Fruit fly (Drosophila melanogaster) whole organism, embryonic: ENCODE measurements around the gene lqfR.

Experiments used
- B-H1 ChIP-seq: fragments of 200-800 bp; sonication (Bioruptor generic); IDR thresholded peaks from 3 replicates; pipeline ENCODE4 v1.3.6; 2022; ENCODE audit warnings: missing biosample characterization, missing genetic modification characterization
- B-H2 ChIP-seq: fragments of 200-800 bp; sonication (Bioruptor generic); optimal IDR thresholded peaks from 2 replicates; lab custom pipeline; 2018; ENCODE audit warnings: missing biosample characterization, mild to moderate bottlenecking, missing genetic modification characterization
- CG10462 ChIP-seq: fragments of 200-800 bp; sonication (Bioruptor generic); optimal IDR thresholded peaks from 2 replicates; lab custom pipeline; 2016; ENCODE audit warnings: missing biosample characterization, missing genetic modification characterization
- CG10979 ChIP-seq: fragments of 200-800 bp; sonication (Bioruptor generic); optimal IDR thresholded peaks from 2 replicates; lab custom pipeline; 2018; ENCODE audit warnings: missing biosample characterization, mild to moderate bottlenecking, missing genetic modification characterization, moderate library complexity
- CG11093 ChIP-seq: fragments of 200-800 bp; sonication (Bioruptor generic); IDR thresholded peaks from 3 replicates; pipeline ENCODE4 v1.3.6; 2022; ENCODE audit warnings: missing biosample characterization, missing genetic modification characterization
- CG12104 ChIP-seq: fragments of 200-800 bp; sonication (Bioruptor generic); optimal IDR thresholded peaks from 3 replicates; lab custom pipeline; 2016; ENCODE audit warnings: missing biosample characterization, missing genetic modification characterization
- CG14667 ChIP-seq: fragments of 200-800 bp; sonication (Bioruptor generic); IDR thresholded peaks from 2 replicates; pipeline ENCODE4 v1.3.6; 2022; ENCODE audit warnings: missing biosample characterization, missing genetic modification characterization
- CG1603 ChIP-seq: fragments of 200-800 bp; sonication (Bioruptor generic); optimal IDR thresholded peaks from 2 replicates; lab custom pipeline; 2019; ENCODE audit warnings: missing biosample characterization, mild to moderate bottlenecking, missing genetic modification characterization, moderate library complexity
- CG17612 ChIP-seq: fragments of 200-800 bp; sonication (Bioruptor generic); IDR thresholded peaks from 2 replicates; pipeline ENCODE4 v1.3.6; 2022; ENCODE audit warnings: missing biosample characterization, missing genetic modification characterization
- CG17829 ChIP-seq: fragments of 200-800 bp; optimal IDR thresholded peaks from 2 replicates; lab custom pipeline; 2019; ENCODE audit warnings: missing biosample characterization, mild to moderate bottlenecking, missing genetic modification characterization, moderate library complexity
- CG30431 ChIP-seq: fragments of 200-800 bp; sonication (Bioruptor generic); optimal IDR thresholded peaks from 2 replicates; lab custom pipeline; 2017; ENCODE audit warnings: missing biosample characterization, missing genetic modification characterization
- CG32772 ChIP-seq: fragments of 200-800 bp; sonication (Bioruptor generic); IDR thresholded peaks from 2 replicates; pipeline ENCODE4 v1.3.6; 2022; ENCODE audit warnings: missing biosample characterization, missing genetic modification characterization
- CG34422 ChIP-seq: fragments of 200-800 bp; sonication (Bioruptor generic); IDR thresholded peaks from 3 replicates; pipeline ENCODE4 v1.3.6; 2022; ENCODE audit warnings: missing biosample characterization, missing genetic modification characterization
- CG4820 ChIP-seq: fragments of 200-800 bp; sonication (Bioruptor generic); optimal IDR thresholded peaks from 3 replicates; lab custom pipeline; 2016; ENCODE audit warnings: missing biosample characterization, missing genetic modification characterization
- CG5180 ChIP-seq: fragments of 200-800 bp; sonication (Bioruptor generic); optimal IDR thresholded peaks from 3 replicates; lab custom pipeline; 2017; ENCODE audit warnings: missing biosample characterization, missing genetic modification characterization, mild to moderate bottlenecking, moderate library complexity, missing genetic modification reagents
- CG6813 ChIP-seq: fragments of 200-800 bp; sonication (Bioruptor generic); optimal IDR thresholded peaks from 2 replicates; lab custom pipeline; 2017; ENCODE audit warnings: missing biosample characterization, missing genetic modification characterization, mild to moderate bottlenecking, moderate library complexity, missing genetic modification reagents
- CG7271 ChIP-seq: fragments of 200-800 bp; sonication (Bioruptor generic); optimal IDR thresholded peaks from 2 replicates; lab custom pipeline; 2018; ENCODE audit warnings: missing biosample characterization, mild to moderate bottlenecking, missing genetic modification characterization, moderate library complexity
- CG7556 ChIP-seq: fragments of 200-800 bp; sonication (Bioruptor generic); optimal IDR thresholded peaks from 2 replicates; lab custom pipeline; 2017; ENCODE audit warnings: missing biosample characterization, mild to moderate bottlenecking, missing genetic modification characterization
- CG8359 ChIP-seq: fragments of 200-800 bp; sonication (Bioruptor generic); optimal IDR thresholded peaks from 2 replicates; lab custom pipeline; 2017; ENCODE audit warnings: missing biosample characterization, mild to moderate bottlenecking, missing genetic modification characterization, borderline replicate concordance
- Chrac-16 ChIP-seq: fragments of 200-800 bp; sonication (Bioruptor generic); optimal IDR thresholded peaks from 3 replicates; lab custom pipeline; 2016; ENCODE audit warnings: missing biosample characterization, missing genetic modification characterization
- Dfd ChIP-seq, 2 experiments: fragments of >200 bp; optimal IDR thresholded peaks; 2 replicates each; lab custom pipeline; 2017; ENCODE audit warnings: missing biosample characterization in 2 of 2, missing genetic modification characterization in 2 of 2
- Doc3 ChIP-seq: fragments of 200-800 bp; sonication (Bioruptor generic); IDR thresholded peaks from 3 replicates; pipeline ENCODE4 v1.3.6; 2022; ENCODE audit warnings: missing biosample characterization, missing genetic modification characterization; ENCODE audit not compliant: partially characterized antibody
- Drgx ChIP-seq: fragments of 200-800 bp; sonication (Bioruptor generic); IDR thresholded peaks from 2 replicates; pipeline ENCODE4 v1.3.6; 2022; ENCODE audit warnings: missing biosample characterization, missing genetic modification characterization
- HLHmδ ChIP-seq: fragments of 200-800 bp; sonication (Bioruptor generic); optimal IDR thresholded peaks from 2 replicates; lab custom pipeline; 2018; ENCODE audit warnings: missing biosample characterization, mild to moderate bottlenecking, missing genetic modification characterization, moderate library complexity
- Hsf ChIP-seq: fragments of 200-800 bp; sonication (Bioruptor generic); optimal IDR thresholded peaks from 3 replicates; lab custom pipeline; 2016; ENCODE audit warnings: missing biosample characterization, missing genetic modification characterization
- Lim3 ChIP-seq: fragments of 200-800 bp; sonication (Bioruptor generic); IDR thresholded peaks from 2 replicates; pipeline ENCODE4 v1.3.6; 2022; ENCODE audit warnings: missing biosample characterization, missing genetic modification characterization
- Meics ChIP-seq: fragments of 200-800 bp; sonication (Bioruptor generic); optimal IDR thresholded peaks from 2 replicates; lab custom pipeline; 2017; ENCODE audit warnings: missing biosample characterization, mild to moderate bottlenecking, missing genetic modification characterization
- Myb ChIP-seq: fragments of 200-800 bp; sonication (Bioruptor generic); optimal IDR thresholded peaks from 2 replicates; lab custom pipeline; 2016; ENCODE audit warnings: missing biosample characterization, missing genetic modification characterization
- PHDP ChIP-seq: fragments of 200-800 bp; sonication (Bioruptor generic); optimal IDR thresholded peaks from 3 replicates; lab custom pipeline; 2018; ENCODE audit warnings: missing biosample characterization, mild to moderate bottlenecking, missing genetic modification characterization, moderate library complexity
- Ravus ChIP-seq: fragments of 200-800 bp; sonication (Bioruptor generic); IDR thresholded peaks from 2 replicates; pipeline ENCODE4 v1.3.6; 2022; ENCODE audit warnings: missing biosample characterization, missing genetic modification characterization
- Side ChIP-seq: fragments of 200-800 bp; sonication (Bioruptor generic); optimal IDR thresholded peaks from 2 replicates; lab custom pipeline; 2016; ENCODE audit warnings: missing biosample characterization, missing genetic modification characterization
- Sry-δ ChIP-seq: fragments of 200-800 bp; sonication (Bioruptor generic); optimal IDR thresholded peaks from 2 replicates; lab custom pipeline; 2016; ENCODE audit warnings: missing biosample characterization, missing genetic modification characterization
- Taf1 ChIP-seq: fragments of 200-800 bp; sonication (Bioruptor generic); IDR thresholded peaks from 2 replicates; pipeline ENCODE4 v1.3.6; 2022; ENCODE audit warnings: missing biosample characterization, missing genetic modification characterization
- Usf ChIP-seq: fragments of 200-800 bp; sonication (Bioruptor generic); optimal IDR thresholded peaks from 2 replicates; lab custom pipeline; 2017; ENCODE audit warnings: missing genotype, missing biosample characterization, missing genetic modification characterization
- bcd ChIP-seq: fragments of 200-800 bp; sonication (Bioruptor generic); optimal IDR thresholded peaks from 2 replicates; lab custom pipeline; 2017; ENCODE audit warnings: missing biosample characterization, mild to moderate bottlenecking, missing genetic modification characterization
- cad ChIP-seq: fragments of >200 bp; optimal IDR thresholded peaks from 2 replicates; lab custom pipeline; 2017; ENCODE audit warnings: missing biosample characterization, missing genetic modification characterization
- crp ChIP-seq, 2 experiments: fragments of 200-800 bp; sonication (Bioruptor generic); optimal IDR thresholded peaks; 2 replicates in 1 of 2; 3 replicates in 1 of 2; lab custom pipeline; 2017; ENCODE audit warnings: missing biosample characterization in 2 of 2, missing genetic modification characterization in 2 of 2, mild to moderate bottlenecking in 1 of 2, moderate library complexity in 1 of 2
- dati ChIP-seq: fragments of 200-800 bp; sonication (Bioruptor generic); IDR thresholded peaks from 2 replicates; pipeline ENCODE4 v1.3.6; 2022; ENCODE audit warnings: missing biosample characterization, missing genetic modification characterization
- dimm ChIP-seq: fragments of 200-800 bp; sonication (Bioruptor generic); IDR thresholded peaks from 2 replicates; pipeline ENCODE4 v1.3.6; 2022; ENCODE audit warnings: missing biosample characterization, missing genetic modification characterization
- gce ChIP-seq: fragments of 200-800 bp; sonication (Bioruptor generic); IDR thresholded peaks from 3 replicates; pipeline ENCODE4 v1.3.6; 2022; ENCODE audit warnings: missing biosample characterization, missing genetic modification characterization
- gro ChIP-seq: fragments of 200-800 bp; sonication (Bioruptor generic); optimal IDR thresholded peaks from 2 replicates; lab custom pipeline; 2016; ENCODE audit warnings: missing biosample characterization, missing genetic modification characterization
- hkb ChIP-seq, 2 experiments: fragments of 200-800 bp in 1 of 2; fragments of >200 bp in 1 of 2; sonication (Bioruptor generic) in 1 of 2; IDR thresholded peaks in 1 of 2; optimal IDR thresholded peaks in 1 of 2; 2 replicates each; pipeline versions ENCODE4 v1.3.6 to Lab custom; 2017 to 2022; ENCODE audit warnings: missing biosample characterization in 1 of 2, missing genetic modification characterization in 1 of 2
- hth ChIP-seq: fragments of >200 bp; optimal IDR thresholded peaks from 2 replicates; lab custom pipeline; 2017; ENCODE audit warnings: inconsistent platforms
- kni ChIP-seq: fragments of 200-800 bp; sonication (Bioruptor generic); optimal IDR thresholded peaks from 3 replicates; lab custom pipeline; 2017; ENCODE audit warnings: mild to moderate bottlenecking, missing biosample characterization, missing genetic modification reagents, missing genetic modification characterization
- mld ChIP-seq: fragments of 200-800 bp; sonication (Bioruptor generic); IDR thresholded peaks from 3 replicates; pipeline ENCODE4 v1.3.6; 2022; ENCODE audit warnings: missing biosample characterization, missing genetic modification characterization; ENCODE audit not compliant: partially characterized antibody
- nmo ChIP-seq: fragments of 200-800 bp; sonication (Bioruptor generic); optimal IDR thresholded peaks from 2 replicates; lab custom pipeline; 2018; ENCODE audit warnings: missing biosample characterization, mild to moderate bottlenecking, missing genetic modification characterization, moderate library complexity
- odd ChIP-seq: fragments of 200-800 bp; sonication (Bioruptor generic); optimal IDR thresholded peaks from 2 replicates; lab custom pipeline; 2017; ENCODE audit warnings: missing biosample characterization, mild to moderate bottlenecking, missing genetic modification characterization
- pb ChIP-seq: fragments of 200-800 bp; sonication (Bioruptor generic); optimal IDR thresholded peaks from 3 replicates; lab custom pipeline; 2016; ENCODE audit warnings: missing biosample characterization, missing genetic modification characterization
- peb ChIP-seq: fragments of 200-800 bp; sonication (Bioruptor generic); IDR thresholded peaks from 2 replicates; pipeline ENCODE4 v1.3.6; 2022; ENCODE audit warnings: missing biosample characterization, missing genetic modification characterization
- salm ChIP-seq: fragments of 200-800 bp; sonication (Bioruptor generic); optimal IDR thresholded peaks from 2 replicates; lab custom pipeline; 2018; ENCODE audit warnings: missing biosample characterization, mild to moderate bottlenecking, missing genetic modification characterization
- so ChIP-seq: fragments of 200-800 bp; sonication (Bioruptor generic); IDR thresholded peaks from 3 replicates; pipeline ENCODE4 v1.3.6; 2022; ENCODE audit warnings: missing biosample characterization, missing genetic modification characterization
- tgo ChIP-seq: fragments of 200-800 bp; sonication (Bioruptor generic); IDR thresholded peaks from 3 replicates; pipeline ENCODE4 v1.3.6; 2022; ENCODE audit warnings: missing biosample characterization, missing genetic modification characterization

The lqfR gene

dm6 chr3R:22400246-22400645 is 10.9 kb upstream of the lqfR start (continued):
- TF ChIP-seq CG7556 (GFP tag; lab: Kevin White, UChicago) (no peak), kni (no peak), CG12104 (GFP tag; lab: Kevin White, UChicago) (no peak), Ravus (GFP tag; lab: Robert Waterston, UW) (no peak), gce (GFP tag; lab: Robert Waterston, UW) (0 out of 3 replicates have a peak, but pooled peaks have one; percentile 29), bcd (peak; percentile 27), gro (GFP tag; lab: Kevin White, UChicago) (no peak), tgo (GFP tag; lab: Robert Waterston, UW) (peak; percentile 21; the same call in 1 of the 3 replicates), B-H2 (GFP tag; lab: Kevin White, UChicago) (no peak), Myb (GFP tag; lab: Kevin White, UChicago) (no peak), odd (GFP tag; lab: Kevin White, UChicago) (no peak), mld (GFP tag; lab: Robert Waterston, UW) (no peak), Doc3 (GFP tag; lab: Robert Waterston, UW) (no peak), Side (GFP tag; lab: Kevin White, UChicago) (no peak), CG30431 (no peak), nmo (peak; percentile 34), Usf (GFP tag; lab: Kevin White, UChicago) (no peak), PHDP (tag; lab: Kevin White, UChicago) (no peak), dati (GFP tag; lab: Robert Waterston, UW) (no peak), so (GFP tag; lab: Robert Waterston, UW) (no peak), Drgx (peak; percentile 68), CG32772 (GFP tag; lab: Robert Waterston, UW) (no peak), CG10979 (tag; lab: Kevin White, UChicago) (peak; percentile 42), hkb (optimal IDR thresholded peaks at IDR 0.05; lab: Kevin White, UChicago) (no peak), hkb (GFP tag; IDR thresholded peaks at IDR 0.05; lab: Robert Waterston, UW) (peak; percentile 51; the same call in 1 of the 2 replicates), Taf1 (GFP tag; lab: Robert Waterston, UW) (peak; percentile 55), Lim3 (no peak), dimm (GFP tag; lab: Robert Waterston, UW) (no peak), peb (GFP tag; lab: Robert Waterston, UW) (no peak), hth (lab: Kevin White, UChicago) (no peak), CG14667 (GFP tag; lab: Robert Waterston, UW) (0 out of 2 replicates have a peak, but pooled peaks have one; percentile 15), HLHmδ (GFP tag; lab: Kevin White, UChicago) (no peak), Sry-δ (no peak), CG1603 (no peak), CG4820 (GFP tag; lab: Kevin White, UChicago) (peak; percentile 48), CG7271 (tag; lab: Kevin White, UChicago) (no peak), salm (tag; lab: Kevin White, UChicago) (no peak), crp (GFP tag; optimal IDR thresholded peaks at IDR 0.05; lab: Kevin White, UChicago) (no peak), Dfd (GFP tag; optimal IDR thresholded peaks at IDR 0.05; lab: Kevin White, UChicago) (no peak), CG34422 (GFP tag; lab: Robert Waterston, UW) (peak; percentile 63; the same call in 1 of the 3 replicates), CG6813 (GFP tag; lab: Kevin White, UChicago) (no peak), Meics (GFP tag; lab: Kevin White, UChicago) (peak; percentile 41), CG17829 (tag; lab: Kevin White, UChicago) (peak; percentile 6), cad (GFP tag; lab: Kevin White, UChicago) (no peak), pb (GFP tag; lab: Kevin White, UChicago) (no peak), CG17612 (GFP tag; lab: Robert Waterston, UW) (no peak), Hsf (GFP tag; lab: Kevin White, UChicago) (peak; percentile 34), CG10462 (GFP tag; lab: Kevin White, UChicago) (no peak), CG11093 (GFP tag; lab: Robert Waterston, UW) (no peak), B-H1 (no peak), CG8359 (GFP tag; lab: Kevin White, UChicago) (no peak), Chrac-16 (GFP tag; lab: Kevin White, UChicago) (no peak), CG5180 (GFP tag; lab: Kevin White, UChicago) (no peak)
